Worm (Caenorhabditis elegans) whole organism, L3 larva: ENCODE results near the gene nhr-91.

Experiments
- mdl-1 ChIP-seq: fragments of 150-350 bp; optimal IDR thresholded peaks from 2 replicates; lab custom pipeline; 2014; ENCODE audit warnings: missing biosample characterization, missing genetic modification characterization
- ztf-4 ChIP-seq: fragments of 150-350 bp; optimal IDR thresholded peaks from 2 replicates; lab custom pipeline; 2014; ENCODE audit warnings: missing biosample characterization, missing genetic modification characterization

DNA sequence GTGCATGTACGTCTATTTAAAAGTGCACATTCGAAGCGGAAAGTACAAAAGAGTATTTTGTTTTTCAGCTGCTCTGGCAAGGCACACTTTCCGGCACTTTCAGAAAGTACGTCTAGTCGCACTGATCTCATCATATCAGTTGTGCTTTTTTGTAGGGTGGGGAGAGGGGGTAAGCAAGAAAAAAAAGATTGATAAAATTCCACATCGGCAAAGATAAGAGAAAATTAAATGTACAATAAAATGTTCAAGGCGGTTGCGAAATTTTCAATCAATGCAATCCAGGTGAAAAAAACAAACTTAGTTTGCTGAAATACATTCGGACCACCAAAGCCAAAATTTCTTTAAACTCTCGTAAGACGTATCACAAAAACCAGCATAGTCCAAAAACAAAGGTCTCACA, 32.9 kb upstream of the nhr-91 start:
- no peak for TF ChIP-seq mdl-1 (tag; lab: Kevin White, UChicago)
- no peak for TF ChIP-seq ztf-4 (tag; lab: Kevin White, UChicago)
